Worm (Caenorhabditis elegans): ENCODE data around the gene W01D2.1.

W01D2.1 gene

ce11 chrII:14794935-14795454 lies 20.3 kb upstream of the W01D2.1 start, which contains the start of gene eif-3.B (continued):
- TF ChIP-seq fkh-10 (GFP tag; optimal IDR thresholded peaks at IDR 0.05) (peak; percentile 43), lin-35 (GFP tag; optimal IDR thresholded peaks at IDR 0.05) (peak; percentile 98), lin-13 (GFP tag; optimal IDR thresholded peaks at IDR 0.05) (peak; percentile 94), hlh-17 (GFP tag; optimal IDR thresholded peaks at IDR 0.05; ENCODE audit: borderline replicate concordance) (peak; percentile 55), ceh-88 (GFP tag; IDR thresholded peaks at IDR 0.05) (peak; percentile 90), ztf-4 (tag; optimal IDR thresholded peaks at IDR 0.05) (peak; percentile 86), unc-30 (tag; optimal IDR thresholded peaks at IDR 0.05) (no peak), C04F5.9 (tag; optimal IDR thresholded peaks at IDR 0.05) (peak; percentile 95), nhr-77 (tag; optimal IDR thresholded peaks at IDR 0.05) (peak; percentile 98), ceh-63 (GFP tag; optimal IDR thresholded peaks at IDR 0.05) (peak; percentile 70), nhr-28 (tag; optimal IDR thresholded peaks at IDR 0.05) (peak; percentile 26), sox-4 (tag; optimal IDR thresholded peaks at IDR 0.05) (peak; percentile 97), ama-1 (optimal IDR thresholded peaks at IDR 0.05) (no peak), elt-2 (tag; optimal IDR thresholded peaks at IDR 0.05) (peak; percentile 89), egl-27 (tag; optimal IDR thresholded peaks at IDR 0.05) (peak in 1 of 2 experiments; percentile 26), lsy-2 (tag; optimal IDR thresholded peaks at IDR 0.05) (peak; percentile 95 to 96), nhr-20 (tag; optimal IDR thresholded peaks at IDR 0.05) (peak; percentile 97), lin-39 (tag; optimal IDR thresholded peaks at IDR 0.05) (peak; percentile 92), snpc-4 (tag; optimal IDR thresholded peaks at IDR 0.05) (peak; percentile 95), fos-1 (tag; optimal IDR thresholded peaks at IDR 0.05) (peak; percentile 86), zip-4 (GFP tag; optimal IDR thresholded peaks at IDR 0.05) (peak; percentile 79), ceh-90 (tag; optimal IDR thresholded peaks at IDR 0.05) (peak; percentile 98), pag-3 (tag; optimal IDR thresholded peaks at IDR 0.05; ENCODE audit: borderline replicate concordance, insufficient read depth) (no peak), hpl-2 (GFP tag; optimal IDR thresholded peaks at IDR 0.05) (peak; percentile 29), pax-3 (tag; optimal IDR thresholded peaks at IDR 0.05) (peak; percentile 96), skn-1 (tag; optimal IDR thresholded peaks at IDR 0.05) (peak; percentile 94), vab-15 (tag; optimal IDR thresholded peaks at IDR 0.05) (peak; percentile 90), sptf-1 (tag; optimal IDR thresholded peaks at IDR 0.05) (no peak), efl-1 (optimal IDR thresholded peaks at IDR 0.05) (peak; percentile 93 to 98), efl-1 (GFP tag; optimal IDR thresholded peaks at IDR 0.05 in 1 of 2) (peak; percentile 98 to 100), hlh-4 (tag; optimal IDR thresholded peaks at IDR 0.05) (no peak), C34B4.2 (tag; optimal IDR thresholded peaks at IDR 0.05) (peak; percentile 1), isw-1 (GFP tag; IDR thresholded peaks at IDR 0.05) (peak; percentile 96), mep-1 (tag; optimal IDR thresholded peaks at IDR 0.05) (peak; percentile 96), unc-86 (tag; optimal IDR thresholded peaks at IDR 0.05) (peak; percentile 99), efl-3 (GFP tag; optimal IDR thresholded peaks at IDR 0.05) (peak; percentile 57), ceh-8 (GFP tag; optimal IDR thresholded peaks at IDR 0.05) (peak; percentile 94), lir-3 (tag; optimal IDR thresholded peaks at IDR 0.05; ENCODE audit: poor library complexity) (peak; percentile 98), nhr-84 (tag; optimal IDR thresholded peaks at IDR 0.05) (no peak)

ce11 chrII:14798047-14798522 lies 17.2 kb upstream of the W01D2.1 start, which contains the start of gene tbc-20:
TSS of gene tbc-20 (plus strand) at chrII:14798472.
- no peak for TF ChIP-seq unc-86 (tag; optimal IDR thresholded peaks at IDR 0.05)
- TF ChIP-seq C16A3.4 (tag; optimal IDR thresholded peaks at IDR 0.05): peak; percentile 19
- TF ChIP-seq fos-1 (tag; optimal IDR thresholded peaks at IDR 0.05): no peak
- TF ChIP-seq mep-1 (tag; optimal IDR thresholded peaks at IDR 0.05): peak; percentile 56
- peak; percentile 25 to 46 for TF ChIP-seq lsy-2 (tag; optimal IDR thresholded peaks at IDR 0.05)
- peak; percentile 8 for TF ChIP-seq ama-1 (optimal IDR thresholded peaks at IDR 0.05)
- TF ChIP-seq F16B12.6 (tag; optimal IDR thresholded peaks at IDR 0.05): peak; percentile 86
- peak; percentile 13 for TF ChIP-seq ceh-90 (tag; optimal IDR thresholded peaks at IDR 0.05)
- no peak for TF ChIP-seq ztf-11 (tag; optimal IDR thresholded peaks at IDR 0.05)
- peak; percentile 18 for TF ChIP-seq nhr-47 (tag; optimal IDR thresholded peaks at IDR 0.05)
- TF ChIP-seq unc-30 (tag; optimal IDR thresholded peaks at IDR 0.05): no peak
- peak; percentile 44 for TF ChIP-seq nhr-71 (tag; optimal IDR thresholded peaks at IDR 0.05)
- peak; percentile 22 for TF ChIP-seq lir-3 (tag; optimal IDR thresholded peaks at IDR 0.05; ENCODE audit: poor library complexity)
- TF ChIP-seq zag-1 (tag; optimal IDR thresholded peaks at IDR 0.05): no peak
- TF ChIP-seq efl-1 (optimal IDR thresholded peaks at IDR 0.05): peak; percentile 20 to 57
- TF ChIP-seq efl-1 (GFP tag; optimal IDR thresholded peaks at IDR 0.05 in 1 of 2): peak; percentile 62 to 95
- TF ChIP-seq dsc-1 (tag; optimal IDR thresholded peaks at IDR 0.05): peak; percentile 4
- TF ChIP-seq lin-13 (GFP tag; optimal IDR thresholded peaks at IDR 0.05): no peak
- peak in 1 of 3 experiments; percentile 5 for TF ChIP-seq ceh-82 (tag; optimal IDR thresholded peaks at IDR 0.05)
- peak; percentile 57 for TF ChIP-seq aly-2 (tag; optimal IDR thresholded peaks at IDR 0.05)
- peak; percentile 10 for TF ChIP-seq nhr-20 (tag; optimal IDR thresholded peaks at IDR 0.05)
- peak; percentile 48 for TF ChIP-seq snpc-4 (tag; optimal IDR thresholded peaks at IDR 0.05)
- peak; percentile 41 to 58 (median 46) for TF ChIP-seq dpl-1 (GFP tag; optimal IDR thresholded peaks at IDR 0.05)
- TF ChIP-seq blmp-1 (tag; optimal IDR thresholded peaks at IDR 0.05): peak; percentile 14
- TF ChIP-seq nhr-77 (tag; optimal IDR thresholded peaks at IDR 0.05): peak; percentile 14

Measured in whole organism, L1 larva.